Fruit fly (Drosophila melanogaster): Measurements from ENCODE around the gene Burs.

Burs gene

dm6 chr3R:21808622-21809347 lies 39.5 kb downstream of the Burs start (continued):
- TF ChIP-seq Sox14 (GFP tag; optimal IDR thresholded peaks at IDR 0.05) (peak; percentile 12), OdsH (GFP tag; optimal IDR thresholded peaks at IDR 0.05) (peak; percentile 26), CG6163 (GFP tag; IDR thresholded peaks at IDR 0.05) (no peak), CG34406 (GFP tag; optimal IDR thresholded peaks at IDR 0.05) (no peak), cyc (GFP tag; optimal IDR thresholded peaks at IDR 0.05) (peak; percentile 1), CG11762 (GFP tag; optimal IDR thresholded peaks at IDR 0.05; ENCODE audit: insufficient read depth) (no peak)

Data from whole organism, prepupa.